Fruit fly (Drosophila melanogaster): ENCODE data around the gene CG15544.
A peak's percentile ranks its signal among the peaks of the same experiment; 100 is the strongest.

The CG15544 gene

dm6 chr3R:30865365-30865770 is 37.7 kb downstream of the CG15544 start (continued):
- TF ChIP-seq CG1832 (GFP tag; optimal IDR thresholded peaks at IDR 0.05) (peak; percentile 10), Hr78 (GFP tag; optimal IDR thresholded peaks at IDR 0.05) (no peak), CG1602 (GFP tag; optimal IDR thresholded peaks at IDR 0.05) (peak; percentile 10), CG31441 (GFP tag; IDR thresholded peaks at IDR 0.05) (peak; percentile 42; the same call in 1 of the 2 replicates), sisA (GFP tag; IDR thresholded peaks at IDR 0.05) (0 out of 2 replicates have a peak, but pooled peaks have one; percentile 21), bsh (GFP tag; optimal IDR thresholded peaks at IDR 0.05) (peak in 1 of 2 experiments; percentile 52), CG4424 (GFP tag; optimal IDR thresholded peaks at IDR 0.05) (peak; percentile 17), CG2678 (tag; optimal IDR thresholded peaks at IDR 0.05) (peak; percentile 59), Hand (GFP tag; optimal IDR thresholded peaks at IDR 0.05) (no peak), Chrac-16 (GFP tag; optimal IDR thresholded peaks at IDR 0.05) (peak; percentile 25), CG4854 (GFP tag; optimal IDR thresholded peaks at IDR 0.05) (no peak), corto (GFP tag; optimal IDR thresholded peaks at IDR 0.05) (no peak), otp (GFP tag; IDR thresholded peaks at IDR 0.05) (no peak), CG16863 (GFP tag; optimal IDR thresholded peaks at IDR 0.05) (no peak), CG17361 (GFP tag; IDR thresholded peaks at IDR 0.05) (0 out of 3 replicates have a peak, but pooled peaks have one; percentile 23), Scr (GFP tag; IDR thresholded peaks at IDR 0.05; ENCODE audit: partially characterized antibody) (no peak), Lhr (GFP tag; optimal IDR thresholded peaks at IDR 0.05) (no peak), CG10366 (GFP tag; IDR thresholded peaks at IDR 0.05) (peak; percentile 22; the same call in 1 of the 2 replicates), odd (GFP tag; optimal IDR thresholded peaks at IDR 0.05) (peak; percentile 1), Sox102F (GFP tag; optimal IDR thresholded peaks at IDR 0.05) (peak; percentile 6)

dm6 chr3R:30865883-30866282 is 38.3 kb downstream of the CG15544 start:
- no peak for TF ChIP-seq CG6175 (GFP tag; IDR thresholded peaks at IDR 0.05)
- TF ChIP-seq ap (GFP tag; IDR thresholded peaks at IDR 0.05) = 0 out of 2 replicates have a peak, but pooled peaks have one; percentile 1
- TF ChIP-seq CG32767 (GFP tag; IDR thresholded peaks at IDR 0.05) = no peak
- peak; percentile 41 for TF ChIP-seq D (optimal IDR thresholded peaks at IDR 0.05)
- TF ChIP-seq D (GFP tag; optimal IDR thresholded peaks at IDR 0.05) = no peak
- TF ChIP-seq zen (tag; optimal IDR thresholded peaks at IDR 0.05) = peak; percentile 82
- peak; percentile 72 for TF ChIP-seq Ets65A (GFP tag)

dm6 chr3R:30867232-30867631 is 39.6 kb downstream of the CG15544 start, which contains the start of gene Cpr100A:
Cpr100A (plus strand) TSS chr3R:30867521.
- TF ChIP-seq Doc3 (GFP tag; IDR thresholded peaks at IDR 0.05; ENCODE audit: partially characterized antibody) (no peak), Blimp-1 (GFP tag; optimal IDR thresholded peaks at IDR 0.05) (peak; percentile 24)

- TF ChIP-seq Jarid2 (GFP tag; optimal IDR thresholded peaks at IDR 0.05) (peak; percentile 13), Meics (GFP tag; optimal IDR thresholded peaks at IDR 0.05) (peak; percentile 98), CG10209 (GFP tag; optimal IDR thresholded peaks at IDR 0.05) (no peak), CG6272 (GFP tag; IDR thresholded peaks at IDR 0.05) (peak; percentile 35; the same call in 1 of the 2 replicates), mld (GFP tag; IDR thresholded peaks at IDR 0.05; ENCODE audit: partially characterized antibody) (no peak), gfzf (GFP tag; optimal IDR thresholded peaks at IDR 0.05) (peak; percentile 2), CG32767 (GFP tag; IDR thresholded peaks at IDR 0.05) (no peak), CG1603 (tag; optimal IDR thresholded peaks at IDR 0.05) (peak; percentile 2), pita (GFP tag; optimal IDR thresholded peaks at IDR 0.05) (peak; percentile 69), seq (GFP tag; IDR thresholded peaks at IDR 0.05) (no peak), Bgb (GFP tag; IDR thresholded peaks at IDR 0.05; ENCODE audit: partially characterized antibody) (peak; percentile 24; the same call in 1 of the 2 replicates), CG6654 (GFP tag; optimal IDR thresholded peaks at IDR 0.05) (no peak), CG34422 (GFP tag; IDR thresholded peaks at IDR 0.05) (no peak), Opbp (GFP tag; IDR thresholded peaks at IDR 0.05; ENCODE audit: partially characterized antibody) (no peak), Pdp1 (GFP tag; optimal IDR thresholded peaks at IDR 0.05) (peak in 1 of 2 experiments; percentile 1), Ets65A (GFP tag) (peak; percentile 66), Med (GFP tag) (peak; percentile 73)
Measured at dm6 chr3R:30870317-30870878, 42.8 kb downstream of the CG15544 start.

Data from whole organism, embryonic.